Fruit fly (Drosophila melanogaster): Measurements from ENCODE around the gene epsilonCOP.

The epsilonCOP gene

DNA sequence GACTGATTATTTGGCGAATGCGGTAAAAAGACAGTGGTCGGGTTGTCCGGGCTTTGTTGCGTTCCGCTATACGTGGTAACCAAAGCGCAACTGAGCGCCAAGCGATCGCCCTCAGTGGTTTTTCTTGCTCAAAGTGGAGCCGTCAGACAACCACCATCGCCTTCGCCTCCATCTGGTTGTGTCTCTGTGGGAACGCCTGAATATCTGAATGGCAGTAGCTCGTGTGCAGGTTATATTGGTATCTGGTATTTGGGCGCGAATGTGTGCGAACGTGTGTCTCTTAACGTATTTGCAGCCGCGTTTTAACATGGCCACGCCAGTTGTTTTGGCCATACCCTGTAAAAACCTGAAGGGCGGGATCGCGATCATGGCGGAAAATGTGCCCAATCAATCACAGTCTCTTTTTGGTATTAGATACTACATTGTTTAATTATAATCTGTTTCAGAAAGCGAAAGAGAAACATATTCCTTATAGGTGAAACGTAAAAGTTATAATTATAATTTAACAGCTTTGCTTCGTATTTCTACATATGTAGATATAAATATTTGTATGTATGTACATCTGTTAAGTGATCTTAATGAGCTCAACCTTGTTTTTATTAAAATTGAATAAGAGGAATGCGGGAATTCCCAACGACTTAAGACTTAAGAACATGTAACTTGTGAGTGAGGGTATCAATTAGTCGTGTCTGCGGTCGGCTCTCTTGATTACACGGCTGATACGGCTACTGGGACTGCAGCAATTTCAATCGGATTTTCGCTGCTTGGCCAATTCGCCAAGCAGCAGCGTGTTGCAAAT lies 16.7 kb upstream of the epsilonCOP start:
- 0 out of 3 replicates have a peak, but pooled peaks have one; percentile 25 for TF ChIP-seq Opbp (GFP tag; IDR thresholded peaks at IDR 0.05; ENCODE audit: partially characterized antibody)
- TF ChIP-seq z (GFP tag; IDR thresholded peaks at IDR 0.05) = no peak
- TF ChIP-seq ind (GFP tag; optimal IDR thresholded peaks at IDR 0.05) = peak; percentile 21
- no peak for TF ChIP-seq Dek (tag; optimal IDR thresholded peaks at IDR 0.05)
- TF ChIP-seq HLHmδ (GFP tag; optimal IDR thresholded peaks at IDR 0.05) = no peak
- TF ChIP-seq CG7556 (GFP tag; optimal IDR thresholded peaks at IDR 0.05) = peak; percentile 8
- no peak for TF ChIP-seq ham (GFP tag; IDR thresholded peaks at IDR 0.05)
- no peak for TF ChIP-seq usp (GFP tag; optimal IDR thresholded peaks at IDR 0.05)
- no peak for TF ChIP-seq CG12219 (GFP tag; optimal IDR thresholded peaks at IDR 0.05)
- TF ChIP-seq tio (GFP tag; optimal IDR thresholded peaks at IDR 0.05) = peak; percentile 18
- peak; percentile 78; the same call in 2 of the 4 replicates for TF ChIP-seq chinmo (GFP tag; IDR thresholded peaks at IDR 0.05; ENCODE audit: partially characterized antibody)
- TF ChIP-seq Ptx1 (GFP tag; IDR thresholded peaks at IDR 0.05) = no peak
- TF ChIP-seq row (GFP tag; IDR thresholded peaks at IDR 0.05) = peak; percentile 49
- no peak for TF ChIP-seq br (optimal IDR thresholded peaks at IDR 0.05)
- no peak for TF ChIP-seq fu2 (GFP tag; optimal IDR thresholded peaks at IDR 0.05)
- peak; percentile 36 for TF ChIP-seq CG30403 (GFP tag; optimal IDR thresholded peaks at IDR 0.05)
- TF ChIP-seq lab (GFP tag; optimal IDR thresholded peaks at IDR 0.05) = peak; percentile 14
- peak; percentile 5 for TF ChIP-seq unpg (GFP tag; optimal IDR thresholded peaks at IDR 0.05)
- no peak for TF ChIP-seq sima (GFP tag; optimal IDR thresholded peaks at IDR 0.05)
- 0 out of 3 replicates have a peak, but pooled peaks have one; percentile 8 for TF ChIP-seq CG11695 (GFP tag; IDR thresholded peaks at IDR 0.05)
- peak; percentile 31; the same call in 1 of the 2 replicates for TF ChIP-seq Bgb (GFP tag; IDR thresholded peaks at IDR 0.05; ENCODE audit: partially characterized antibody)
- TF ChIP-seq org-1 (GFP tag; optimal IDR thresholded peaks at IDR 0.05) = no peak
- peak; percentile 40; the same call in 1 of the 2 replicates for TF ChIP-seq bbx (GFP tag; IDR thresholded peaks at IDR 0.05; ENCODE audit: partially characterized antibody)
- no peak for TF ChIP-seq CG7271 (tag; optimal IDR thresholded peaks at IDR 0.05)
- 0 out of 2 replicates have a peak, but pooled peaks have one; percentile 18 for TF ChIP-seq seq (GFP tag; IDR thresholded peaks at IDR 0.05)
- no peak for TF ChIP-seq pho (GFP tag; optimal IDR thresholded peaks at IDR 0.05)
- TF ChIP-seq Eip74EF (GFP tag; optimal IDR thresholded peaks at IDR 0.05) = peak in 1 of 2 experiments; percentile 2
- TF ChIP-seq Xrp1 (GFP tag; IDR thresholded peaks at IDR 0.05) = no peak
- no peak for TF ChIP-seq Blimp-1 (GFP tag; optimal IDR thresholded peaks at IDR 0.05)
- TF ChIP-seq H15 (GFP tag; IDR thresholded peaks at IDR 0.05) = no peak
- TF ChIP-seq CG34224 (GFP tag; IDR thresholded peaks at IDR 0.05; ENCODE audit: partially characterized antibody) = no peak
- no peak for TF ChIP-seq Ssrp (tag; optimal IDR thresholded peaks at IDR 0.05)
- TF ChIP-seq Awh (GFP tag; IDR thresholded peaks at IDR 0.05) = no peak
- 0 out of 2 replicates have a peak, but pooled peaks have one; percentile 4 for TF ChIP-seq ttk (GFP tag; IDR thresholded peaks at IDR 0.05)
- no peak for TF ChIP-seq CG8359 (GFP tag; optimal IDR thresholded peaks at IDR 0.05; ENCODE audit: borderline replicate concordance)
- no peak for TF ChIP-seq Max (GFP tag; optimal IDR thresholded peaks at IDR 0.05)
- TF ChIP-seq gce (GFP tag; IDR thresholded peaks at IDR 0.05) = 0 out of 3 replicates have a peak, but pooled peaks have one; percentile 8
- TF ChIP-seq grau (tag; optimal IDR thresholded peaks at IDR 0.05) = peak; percentile 39
- TF ChIP-seq phol (tag; optimal IDR thresholded peaks at IDR 0.05) = peak; percentile 21
- TF ChIP-seq CG7839 (tag; optimal IDR thresholded peaks at IDR 0.05) = peak; percentile 47
- TF ChIP-seq CG10366 (GFP tag; IDR thresholded peaks at IDR 0.05) = no peak
- no peak for TF ChIP-seq twi (tag; optimal IDR thresholded peaks at IDR 0.05)
- peak; percentile 47 for TF ChIP-seq CG13424 (tag; optimal IDR thresholded peaks at IDR 0.05)
- no peak for TF ChIP-seq CG6854 (GFP tag; optimal IDR thresholded peaks at IDR 0.05)
- 0 out of 2 replicates have a peak, but pooled peaks have one; percentile 33 for TF ChIP-seq NFAT (GFP tag; IDR thresholded peaks at IDR 0.05)
- TF ChIP-seq Scr (GFP tag; IDR thresholded peaks at IDR 0.05; ENCODE audit: partially characterized antibody) = no peak
- no peak for TF ChIP-seq dmrt11E (tag; optimal IDR thresholded peaks at IDR 0.05)
- TF ChIP-seq Neu2 (GFP tag; optimal IDR thresholded peaks at IDR 0.05; ENCODE audit: borderline replicate concordance) = no peak

Data from whole organism, embryonic.